Worm (Caenorhabditis elegans): ENCODE results near the gene C56C10.6.

DNA sequence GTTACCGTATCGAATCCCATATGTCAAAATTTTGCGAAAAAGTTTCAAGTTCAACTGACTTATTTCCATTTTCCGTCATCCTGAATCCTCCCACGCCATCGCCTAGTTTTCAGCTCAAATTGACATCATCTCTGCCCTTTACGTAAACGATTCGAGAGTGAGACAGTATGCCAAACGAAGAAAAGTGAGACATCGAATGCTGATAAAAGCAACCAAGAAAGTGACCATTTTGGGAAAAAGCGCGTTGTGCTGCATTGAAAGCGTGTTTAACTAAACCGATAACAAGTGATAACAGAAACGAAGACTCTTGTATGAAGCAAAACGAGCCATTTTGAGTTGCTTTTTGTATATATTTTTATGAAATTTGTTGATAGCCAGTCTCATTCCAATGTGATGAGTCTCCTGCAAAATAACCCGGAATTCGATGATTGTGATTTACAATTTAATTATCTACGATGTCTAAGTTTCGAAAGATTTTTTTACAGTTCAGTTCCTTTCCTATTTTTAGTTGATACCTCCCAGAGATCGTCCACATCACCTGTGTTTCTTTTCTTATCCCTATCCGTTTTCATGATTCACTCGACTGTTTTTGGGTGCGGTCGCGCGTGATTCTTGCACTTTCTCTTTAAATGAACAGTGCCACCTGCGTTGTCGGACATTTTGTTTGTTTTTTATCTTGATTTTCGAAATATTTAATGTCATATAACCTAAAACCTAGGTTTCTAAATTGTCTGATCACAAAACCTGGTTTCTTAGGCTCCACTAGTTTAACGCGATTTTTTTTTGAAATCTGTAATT lies 34.3 kb upstream of the C56C10.6 start:
- TF ChIP-seq unc-62 (GFP tag; optimal IDR thresholded peaks at IDR 0.05) (no peak), snpc-4 (tag; optimal IDR thresholded peaks at IDR 0.05) (no peak), ces-1 (GFP tag; optimal IDR thresholded peaks at IDR 0.05) (no peak), nhr-237 (tag; optimal IDR thresholded peaks at IDR 0.05) (no peak), bed-3 (GFP tag; optimal IDR thresholded peaks at IDR 0.05) (no peak), lsy-2 (tag; optimal IDR thresholded peaks at IDR 0.05) (no peak), pha-4 (tag; optimal IDR thresholded peaks at IDR 0.05) (no peak)
